Fruit fly (Drosophila melanogaster) whole organism, pupa: ENCODE data around the gene ProRS-m.

Experiments
- CG13204 ChIP-seq: fragments of 200-800 bp; sonication (Bioruptor generic); optimal IDR thresholded peaks from 2 replicates; lab custom pipeline; 2018; ENCODE audit warnings: missing biosample characterization, mild to moderate bottlenecking, missing genetic modification characterization, moderate library complexity
- CG15710 ChIP-seq: fragments of 200-800 bp; sonication (Bioruptor generic); optimal IDR thresholded peaks from 2 replicates; lab custom pipeline; 2018; ENCODE audit warnings: missing biosample characterization, mild to moderate bottlenecking, missing genetic modification characterization, moderate library complexity
- CG32121 ChIP-seq: fragments of 200-800 bp; sonication (Bioruptor generic); IDR thresholded peaks from 2 replicates; pipeline ENCODE4 v1.3.6; 2022; ENCODE audit warnings: missing biosample characterization, missing genetic modification characterization
- CG4496 ChIP-seq: fragments of 200-800 bp; sonication (Bioruptor generic); IDR thresholded peaks from 3 replicates; pipeline ENCODE4 v1.3.6; 2022; ENCODE audit warnings: missing biosample characterization, missing genetic modification characterization
- CG8159 ChIP-seq: fragments of 200-800 bp; sonication (Bioruptor generic); optimal IDR thresholded peaks from 3 replicates; lab custom pipeline; 2018; ENCODE audit warnings: missing biosample characterization, mild to moderate bottlenecking, missing genetic modification characterization, moderate library complexity
- CG8301 ChIP-seq: fragments of 200-800 bp; sonication (Bioruptor generic); optimal IDR thresholded peaks from 2 replicates; lab custom pipeline; 2018; ENCODE audit warnings: missing biosample characterization, mild to moderate bottlenecking, missing genetic modification characterization
- CG9948 ChIP-seq: fragments of 200-800 bp; sonication (Bioruptor generic); optimal IDR thresholded peaks from 2 replicates; lab custom pipeline; 2018; ENCODE audit warnings: missing biosample characterization, mild to moderate bottlenecking, missing genetic modification characterization, moderate library complexity
- EcR ChIP-seq: fragments of 200-800 bp; sonication (Bioruptor generic); optimal IDR thresholded peaks from 3 replicates; lab custom pipeline; 2019; ENCODE audit warnings: missing biosample characterization, missing genetic modification characterization, mild to moderate bottlenecking, moderate library complexity, missing genetic modification reagents
- Snoo ChIP-seq: fragments of 200-800 bp; sonication (Bioruptor generic); optimal IDR thresholded peaks from 3 replicates; lab custom pipeline; 2017; ENCODE audit warnings: missing biosample characterization, mild to moderate bottlenecking, missing genetic modification characterization, inconsistent platforms
- rn ChIP-seq: fragments of 200-800 bp; sonication (Bioruptor generic); IDR thresholded peaks from 2 replicates; pipeline ENCODE4 v1.3.6; 2022; ENCODE audit warnings: missing biosample characterization, missing genetic modification characterization

- TF ChIP-seq rn (no peak), CG8159 (tag; lab: Kevin White, UChicago) (no peak), CG15710 (tag; lab: Kevin White, UChicago) (no peak), CG8301 (tag; lab: Kevin White, UChicago) (no peak), Snoo (tag; lab: Kevin White, UChicago) (no peak), CG9948 (tag; lab: Kevin White, UChicago) (no peak), CG13204 (GFP tag; lab: Kevin White, UChicago) (no peak), CG4496 (peak; percentile 64), CG32121 (GFP tag; lab: Robert Waterston, UW) (no peak), EcR (GFP tag; lab: Kevin White, UChicago) (no peak)
Measured at dm6 chr3L:2629964-2630363, 21.7 kb downstream of the ProRS-m start, which contains the start of gene Pxn.
